Worm (Caenorhabditis elegans) whole organism, L1 larva: ENCODE data around the gene F29B9.8.

Source experiments
- ama-1 ChIP-seq: fragments of 150-350 bp; optimal IDR thresholded peaks from 2 replicates; lab custom pipeline; 2014
- mep-1 ChIP-seq: fragments of 150-350 bp; optimal IDR thresholded peaks from 2 replicates; lab custom pipeline; 2014; ENCODE audit warnings: missing biosample characterization, missing genetic modification characterization
- nhr-76 ChIP-seq: sonication (generic microtip); optimal IDR thresholded peaks from 2 replicates; lab custom pipeline; 2017; ENCODE audit warnings: missing biosample characterization, missing genetic modification characterization
- skn-1 ChIP-seq: fragments of 150-350 bp; optimal IDR thresholded peaks from 2 replicates; lab custom pipeline; 2014; ENCODE audit warnings: missing biosample characterization, missing genetic modification characterization

DNA sequence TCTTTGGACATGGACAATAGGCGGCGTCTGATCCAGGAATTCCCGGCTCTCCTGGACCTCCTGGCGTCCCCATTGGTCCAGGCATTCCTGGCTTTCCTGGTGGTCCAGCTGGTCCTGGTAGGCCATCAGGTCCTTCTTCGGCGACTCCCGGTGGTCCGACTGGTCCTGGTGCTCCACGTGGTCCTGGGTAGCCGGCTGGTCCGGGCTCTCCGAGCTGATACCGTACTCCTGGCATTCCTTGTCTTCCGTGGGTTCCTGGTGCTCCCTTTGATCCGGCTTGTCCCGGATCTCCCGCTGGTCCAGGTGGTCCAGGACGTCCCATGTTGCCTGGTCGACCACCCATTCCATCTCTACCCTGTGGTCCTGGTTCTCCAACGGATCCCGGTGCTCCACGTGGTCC, 8.5 kb downstream of the F29B9.8 start:
- TF ChIP-seq nhr-76 (no peak), ama-1 (lab: Kevin White, UChicago) (no peak), skn-1 (tag; lab: Kevin White, UChicago) (no peak), mep-1 (no peak)
